Fruit fly (Drosophila melanogaster): ENCODE measurements around the gene MED6.

The MED6 gene

DNA sequence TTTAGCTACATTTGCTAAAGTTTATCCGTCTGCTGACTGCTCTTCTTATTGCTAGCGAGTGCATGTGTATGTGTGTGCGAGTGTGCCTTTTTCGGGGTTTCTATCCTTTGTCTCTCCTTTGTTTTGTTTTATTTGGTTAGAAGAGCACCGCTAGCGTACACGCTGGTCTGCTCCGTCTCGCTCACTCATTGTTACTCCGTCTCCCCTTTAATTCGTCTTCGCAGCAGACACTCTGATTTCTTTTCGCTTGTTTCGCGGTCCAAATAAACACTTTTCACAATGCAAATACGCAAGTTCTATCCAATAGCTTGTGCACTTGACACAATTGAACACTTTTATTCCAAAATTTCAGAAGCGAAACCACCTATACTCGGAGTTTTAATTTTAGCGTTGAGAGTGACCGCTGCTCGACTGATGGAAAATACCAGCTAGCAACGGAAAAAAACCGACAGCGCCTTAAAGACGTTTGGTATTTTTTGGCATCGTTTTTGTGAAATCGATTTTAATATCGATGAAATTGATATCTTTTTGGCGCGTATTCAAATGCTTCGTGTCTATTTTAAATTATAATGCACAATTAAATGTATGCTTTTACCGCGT is 40.3 kb upstream of the MED6 start, which contains the start of gene FBXO11 (continued):
- TF ChIP-seq CG30020 (tag; optimal IDR thresholded peaks at IDR 0.05) (peak; percentile 30), cwo (GFP tag; optimal IDR thresholded peaks at IDR 0.05) (no peak), B-H1 (GFP tag; IDR thresholded peaks at IDR 0.05) (no peak), pros (GFP tag; optimal IDR thresholded peaks at IDR 0.05) (no peak), exex (tag; optimal IDR thresholded peaks at IDR 0.05) (no peak), CG8388 (GFP tag; optimal IDR thresholded peaks at IDR 0.05) (no peak), hth (optimal IDR thresholded peaks at IDR 0.05) (no peak), bsh (GFP tag; optimal IDR thresholded peaks at IDR 0.05) (no peak), CG7372 (GFP tag; IDR thresholded peaks at IDR 0.05) (no peak), inv (GFP tag; IDR thresholded peaks at IDR 0.05; ENCODE audit: partially characterized antibody) (peak; percentile 27; the same call in 1 of the 2 replicates), grau (tag; optimal IDR thresholded peaks at IDR 0.05) (no peak), org-1 (GFP tag; optimal IDR thresholded peaks at IDR 0.05) (no peak), CG33213 (GFP tag; optimal IDR thresholded peaks at IDR 0.05) (no peak), CG2120 (GFP tag; optimal IDR thresholded peaks at IDR 0.05) (no peak), cato (GFP tag; optimal IDR thresholded peaks at IDR 0.05; ENCODE audit: borderline replicate concordance) (no peak), CG4820 (GFP tag; optimal IDR thresholded peaks at IDR 0.05) (no peak), cas (GFP tag; IDR thresholded peaks at IDR 0.05) (no peak), nmo (GFP tag; optimal IDR thresholded peaks at IDR 0.05) (peak; percentile 52), CG7556 (GFP tag; optimal IDR thresholded peaks at IDR 0.05) (no peak), CG9727 (GFP tag; optimal IDR thresholded peaks at IDR 0.05) (peak; percentile 2), CG10462 (GFP tag; optimal IDR thresholded peaks at IDR 0.05) (no peak), Usf (GFP tag; optimal IDR thresholded peaks at IDR 0.05) (no peak), Vsx1 (GFP tag; optimal IDR thresholded peaks at IDR 0.05) (no peak), CG4328 (GFP tag; optimal IDR thresholded peaks at IDR 0.05) (no peak), Six4 (GFP tag; optimal IDR thresholded peaks at IDR 0.05) (no peak), gsb (GFP tag; IDR thresholded peaks at IDR 0.05) (no peak), abd-A (tag; optimal IDR thresholded peaks at IDR 0.05) (no peak), CG33557 (GFP tag; optimal IDR thresholded peaks at IDR 0.05) (no peak), CrebB (tag; optimal IDR thresholded peaks at IDR 0.05) (no peak), CG6654 (GFP tag; optimal IDR thresholded peaks at IDR 0.05) (no peak), luna (GFP tag; optimal IDR thresholded peaks at IDR 0.05) (no peak), Hmx (GFP tag; optimal IDR thresholded peaks at IDR 0.05) (no peak), Oaz (GFP tag; IDR thresholded peaks at IDR 0.05) (no peak), MESR4 (GFP tag; optimal IDR thresholded peaks at IDR 0.05) (peak; percentile 98), sna (GFP tag; IDR thresholded peaks at IDR 0.05; ENCODE audit: partially characterized antibody) (no peak), ftz-f1 (GFP tag; optimal IDR thresholded peaks at IDR 0.05) (no peak), CG1603 (tag; optimal IDR thresholded peaks at IDR 0.05) (no peak), Atf-2 (GFP tag; optimal IDR thresholded peaks at IDR 0.05) (no peak), GATAe (GFP tag; conservative IDR thresholded peaks at IDR 0.05) (no peak), Doc3 (GFP tag; IDR thresholded peaks at IDR 0.05; ENCODE audit: partially characterized antibody) (no peak), bab2 (GFP tag; optimal IDR thresholded peaks at IDR 0.05) (no peak), pan (optimal IDR thresholded peaks at IDR 0.05) (no peak), pan (GFP tag; optimal IDR thresholded peaks at IDR 0.05 in 1 of 2, IDR thresholded peaks at IDR 0.05 in 1 of 2) (no peak), CG7987 (GFP tag; optimal IDR thresholded peaks at IDR 0.05) (peak; percentile 12), H2.0 (GFP tag; IDR thresholded peaks at IDR 0.05) (no peak), CG34224 (GFP tag; IDR thresholded peaks at IDR 0.05; ENCODE audit: partially characterized antibody) (peak; percentile 16; the same call in 1 of the 3 replicates), NC2α (GFP tag; optimal IDR thresholded peaks at IDR 0.05) (no peak), en (GFP tag; optimal IDR thresholded peaks at IDR 0.05) (no peak), hb (GFP tag; IDR thresholded peaks at IDR 0.05; ENCODE audit: partially characterized antibody) (no peak), Fer1 (GFP tag; optimal IDR thresholded peaks at IDR 0.05) (peak; percentile 33)
